Worm (Caenorhabditis elegans): ENCODE results near the gene edg-1.

- TF ChIP-seq him-1 (tag; optimal IDR thresholded peaks at IDR 0.05) (no peak), dao-5 (tag; optimal IDR thresholded peaks at IDR 0.05) (no peak)
Observed at ce11 chrIV:11347275-11347674, 26.7 kb downstream of the edg-1 start.
